Fruit fly (Drosophila melanogaster) whole organism, embryonic: ENCODE data around the gene Hr4.
A peak's percentile ranks its signal among the peaks of the same experiment; 100 is the strongest.

Source experiments
- ATbp ChIP-seq: fragments of 200-800 bp; sonication (Bioruptor generic); optimal IDR thresholded peaks from 2 replicates; lab custom pipeline; 2017; ENCODE audit warnings: missing biosample characterization, mild to moderate bottlenecking, missing genetic modification characterization, missing genetic modification reagents
- Aef1 ChIP-seq: fragments of 200-800 bp; sonication (Bioruptor generic); IDR thresholded peaks from 3 replicates; pipeline ENCODE4 v1.3.6; 2022; ENCODE audit warnings: missing biosample characterization, missing genetic modification characterization
- Awh ChIP-seq: fragments of 200-800 bp; sonication (Bioruptor generic); IDR thresholded peaks from 2 replicates; pipeline ENCODE4, ENCODE4 v1.3.6; 2022; ENCODE audit warnings: missing biosample characterization, missing genetic modification characterization
- CG10147 ChIP-seq: fragments of 200-800 bp; sonication (Bioruptor generic); optimal IDR thresholded peaks from 2 replicates; lab custom pipeline; 2019; ENCODE audit warnings: missing biosample characterization, mild to moderate bottlenecking, missing genetic modification characterization, moderate library complexity
- CG1024 ChIP-seq: fragments of 200-800 bp; sonication (Bioruptor generic); IDR thresholded peaks from 2 replicates; pipeline ENCODE4 v1.3.6; 2022; ENCODE audit warnings: missing biosample characterization, missing genetic modification characterization
- CG10565 ChIP-seq: fragments of 200-800 bp; sonication (Bioruptor generic); optimal IDR thresholded peaks from 3 replicates; lab custom pipeline; 2016; ENCODE audit warnings: missing biosample characterization, mild to moderate bottlenecking, missing genetic modification characterization
- CG11560 ChIP-seq: fragments of 200-800 bp; sonication (Bioruptor generic); IDR thresholded peaks from 3 replicates; pipeline ENCODE4 v1.3.6; 2022; ENCODE audit warnings: missing biosample characterization, missing genetic modification characterization
- CG11723 ChIP-seq: fragments of 200-800 bp; sonication (Bioruptor generic); optimal IDR thresholded peaks from 2 replicates; lab custom pipeline; 2017; ENCODE audit warnings: missing biosample characterization, mild to moderate bottlenecking, missing genetic modification characterization
- CG12219 ChIP-seq: fragments of 200-800 bp; sonication (Bioruptor generic); optimal IDR thresholded peaks from 3 replicates; lab custom pipeline; 2018; ENCODE audit warnings: missing biosample characterization, mild to moderate bottlenecking, missing genetic modification characterization
- CG13287 ChIP-seq: fragments of 200-800 bp; sonication (Bioruptor generic); IDR thresholded peaks from 2 replicates; pipeline ENCODE4 v1.3.6; 2022; ENCODE audit warnings: missing biosample characterization, missing genetic modification characterization; ENCODE audit not compliant: partially characterized antibody
- CG13894 ChIP-seq: fragments of 200-800 bp; sonication (Bioruptor generic); optimal IDR thresholded peaks from 3 replicates; lab custom pipeline; 2018; ENCODE audit warnings: missing biosample characterization, mild to moderate bottlenecking, missing genetic modification characterization, moderate library complexity
- CG15269 ChIP-seq: fragments of 200-800 bp; sonication (Bioruptor generic); optimal IDR thresholded peaks from 2 replicates; lab custom pipeline; 2018; ENCODE audit warnings: missing biosample characterization, mild to moderate bottlenecking, missing genetic modification characterization, moderate library complexity
- CG1647 ChIP-seq: fragments of 200-800 bp; sonication (Bioruptor generic); optimal IDR thresholded peaks from 3 replicates; lab custom pipeline; 2016; ENCODE audit warnings: missing biosample characterization, missing genetic modification characterization
- CG17385 ChIP-seq: fragments of 200-800 bp; sonication (Bioruptor generic); optimal IDR thresholded peaks from 3 replicates; lab custom pipeline; 2018; ENCODE audit warnings: missing biosample characterization, mild to moderate bottlenecking, missing genetic modification characterization
- CG1792 ChIP-seq: fragments of 200-800 bp; sonication (Bioruptor generic); optimal IDR thresholded peaks from 2 replicates; lab custom pipeline; 2016; ENCODE audit warnings: missing biosample characterization, missing genetic modification characterization
- CG18619 ChIP-seq: fragments of 200-800 bp; sonication (Bioruptor generic); optimal IDR thresholded peaks from 3 replicates; lab custom pipeline; 2017; ENCODE audit warnings: missing biosample characterization, mild to moderate bottlenecking, missing genetic modification characterization
- CG2712 ChIP-seq: fragments of 200-800 bp; optimal IDR thresholded peaks from 3 replicates; lab custom pipeline; 2019; ENCODE audit warnings: missing biosample characterization, mild to moderate bottlenecking, missing genetic modification characterization, moderate library complexity
- CG3065 ChIP-seq: fragments of 200-800 bp; sonication (Bioruptor generic); optimal IDR thresholded peaks from 2 replicates; lab custom pipeline; 2016; ENCODE audit warnings: missing biosample characterization, missing genetic modification characterization
- CG4707 ChIP-seq: fragments of 200-800 bp; sonication (Bioruptor generic); optimal IDR thresholded peaks from 2 replicates; lab custom pipeline; 2018; ENCODE audit warnings: missing biosample characterization, mild to moderate bottlenecking, missing genetic modification characterization, moderate library complexity
- CG4730 ChIP-seq: fragments of 200-800 bp; sonication (Bioruptor generic); IDR thresholded peaks from 2 replicates; pipeline ENCODE4 v1.3.6; 2022; ENCODE audit warnings: missing biosample characterization, missing genetic modification characterization
- CG4820 ChIP-seq: fragments of 200-800 bp; sonication (Bioruptor generic); optimal IDR thresholded peaks from 3 replicates; lab custom pipeline; 2016; ENCODE audit warnings: missing biosample characterization, missing genetic modification characterization
- CG8359 ChIP-seq: fragments of 200-800 bp; sonication (Bioruptor generic); optimal IDR thresholded peaks from 2 replicates; lab custom pipeline; 2017; ENCODE audit warnings: missing biosample characterization, mild to moderate bottlenecking, missing genetic modification characterization, borderline replicate concordance
- CG9817 ChIP-seq: fragments of 200-800 bp; sonication (Bioruptor generic); optimal IDR thresholded peaks from 2 replicates; lab custom pipeline; 2018; ENCODE audit warnings: missing biosample characterization, mild to moderate bottlenecking, missing genetic modification characterization, moderate library complexity
- CG9932 ChIP-seq: fragments of 200-800 bp; sonication (Bioruptor generic); IDR thresholded peaks from 2 replicates; pipeline ENCODE4 v1.3.6; 2022; ENCODE audit warnings: missing biosample characterization, missing genetic modification characterization
- Deaf1 ChIP-seq: fragments of 200-800 bp; optimal IDR thresholded peaks from 3 replicates; lab custom pipeline; 2019; ENCODE audit warnings: missing biosample characterization, mild to moderate bottlenecking, missing genetic modification characterization, moderate library complexity
- Dip3 ChIP-seq: fragments of 200-800 bp; sonication (Bioruptor generic); optimal IDR thresholded peaks from 3 replicates; lab custom pipeline; 2016; ENCODE audit warnings: missing biosample characterization, missing genetic modification characterization
- Drgx ChIP-seq: fragments of 200-800 bp; sonication (Bioruptor generic); IDR thresholded peaks from 2 replicates; pipeline ENCODE4 v1.3.6; 2022; ENCODE audit warnings: missing biosample characterization, missing genetic modification characterization
- Eip74EF ChIP-seq, 2 experiments: fragments of 200-800 bp in 1 of 2; fragments of >200 bp in 1 of 2; sonication (Bioruptor generic) in 1 of 2; optimal IDR thresholded peaks; 2 replicates each; lab custom pipeline; 2017 to 2019; ENCODE audit warnings: missing biosample characterization in 2 of 2, missing genetic modification characterization in 2 of 2, mild to moderate bottlenecking in 1 of 2, moderate library complexity in 1 of 2
- H15 ChIP-seq: fragments of 200-800 bp; sonication (Bioruptor generic); IDR thresholded peaks from 3 replicates; pipeline ENCODE4 v1.3.6; 2022; ENCODE audit warnings: missing biosample characterization, missing genetic modification characterization
- HLH54F ChIP-seq: fragments of 200-800 bp; sonication (Bioruptor generic); optimal IDR thresholded peaks from 3 replicates; lab custom pipeline; 2016; ENCODE audit warnings: missing biosample characterization, missing genetic modification characterization
- Hey ChIP-seq: fragments of 200-800 bp; sonication (Bioruptor generic); optimal IDR thresholded peaks from 3 replicates; lab custom pipeline; 2018; ENCODE audit warnings: missing biosample characterization, mild to moderate bottlenecking, missing genetic modification characterization
- Hmx ChIP-seq: fragments of 200-800 bp; sonication (Bioruptor generic); optimal IDR thresholded peaks from 2 replicates; lab custom pipeline; 2016; ENCODE audit warnings: missing biosample characterization, missing genetic modification characterization
- Lpt ChIP-seq: fragments of >200 bp; optimal IDR thresholded peaks from 2 replicates; lab custom pipeline; 2018; ENCODE audit warnings: missing biosample characterization, missing genetic modification characterization
- Myb ChIP-seq: fragments of 200-800 bp; sonication (Bioruptor generic); optimal IDR thresholded peaks from 2 replicates; lab custom pipeline; 2016; ENCODE audit warnings: missing biosample characterization, missing genetic modification characterization
- Nf-YA ChIP-seq: fragments of 200-800 bp; sonication (Bioruptor generic); IDR thresholded peaks from 2 replicates; pipeline ENCODE4 v1.3.6; 2022; ENCODE audit warnings: missing biosample characterization, missing genetic modification characterization
- Pdp1 ChIP-seq, 2 experiments: fragments of 200-800 bp; sonication (Bioruptor generic); optimal IDR thresholded peaks; 3 replicates each; lab custom pipeline; 2016; ENCODE audit warnings: missing biosample characterization in 2 of 2, missing genetic modification characterization in 2 of 2, mild to moderate bottlenecking in 1 of 2, moderate library complexity in 1 of 2
- Stat92E ChIP-seq, 3 experiments: fragments of >200 bp in 2 of 3; fragments of 200-800 bp in 1 of 3; sonication (Bioruptor generic) in 1 of 3; optimal IDR thresholded peaks; 2 replicates each; lab custom pipeline; 2017 to 2019; ENCODE audit warnings: missing biosample characterization in 3 of 3, missing genetic modification characterization in 3 of 3, mild to moderate bottlenecking in 1 of 3, moderate library complexity in 1 of 3
- Trl ChIP-seq, 3 experiments: fragments of >200 bp in 2 of 3; fragments of 200-800 bp in 1 of 3; sonication (Bioruptor generic) in 1 of 3; optimal IDR thresholded peaks; 2 replicates in 1 of 3; 3 replicates in 2 of 3; lab custom pipeline; 2016 to 2017; ENCODE audit warnings: missing biosample characterization in 1 of 3, missing genetic modification characterization in 1 of 3
- ash1 ChIP-seq: fragments of 200-800 bp; sonication (Bioruptor generic); optimal IDR thresholded peaks from 2 replicates; lab custom pipeline; 2018; ENCODE audit warnings: missing biosample characterization, mild to moderate bottlenecking, missing genetic modification characterization
- bbx ChIP-seq: fragments of 200-800 bp; sonication (Bioruptor generic); IDR thresholded peaks from 2 replicates; pipeline ENCODE4 v1.3.6; 2022; ENCODE audit warnings: missing biosample characterization, missing genetic modification characterization; ENCODE audit not compliant: partially characterized antibody
- cwo ChIP-seq: fragments of 200-800 bp; sonication (Bioruptor generic); optimal IDR thresholded peaks from 3 replicates; lab custom pipeline; 2017; ENCODE audit warnings: missing biosample characterization, missing genetic modification characterization, mild to moderate bottlenecking, moderate library complexity, missing genetic modification reagents
- dimm ChIP-seq: fragments of 200-800 bp; sonication (Bioruptor generic); IDR thresholded peaks from 2 replicates; pipeline ENCODE4 v1.3.6; 2022; ENCODE audit warnings: missing biosample characterization, missing genetic modification characterization
- gfzf ChIP-seq: fragments of 200-800 bp; sonication (Bioruptor generic); optimal IDR thresholded peaks from 2 replicates; lab custom pipeline; 2016; ENCODE audit warnings: missing biosample characterization, mild to moderate bottlenecking, missing genetic modification characterization, moderate library complexity
- gro ChIP-seq: fragments of 200-800 bp; sonication (Bioruptor generic); optimal IDR thresholded peaks from 2 replicates; lab custom pipeline; 2016; ENCODE audit warnings: missing biosample characterization, missing genetic modification characterization
- klu ChIP-seq: fragments of 200-800 bp; sonication (Bioruptor generic); IDR thresholded peaks from 2 replicates; pipeline ENCODE4 v1.3.6; 2022; ENCODE audit warnings: missing biosample characterization, missing genetic modification characterization
- knrl ChIP-seq: fragments of 200-800 bp; sonication (Bioruptor generic); IDR thresholded peaks from 3 replicates; pipeline ENCODE4 v1.3.6; 2022; ENCODE audit warnings: missing biosample characterization, missing genetic modification characterization; ENCODE audit not compliant: partially characterized antibody
- lbe ChIP-seq: fragments of 200-800 bp; sonication (Bioruptor generic); optimal IDR thresholded peaks from 2 replicates; lab custom pipeline; 2016; ENCODE audit warnings: missing biosample characterization, mild to moderate bottlenecking, missing genetic modification characterization
- lov ChIP-seq, 2 experiments: fragments of 200-800 bp in 1 of 2; fragments of >200 bp in 1 of 2; sonication (Bioruptor generic) in 1 of 2; IDR thresholded peaks in 1 of 2; optimal IDR thresholded peaks in 1 of 2; 2 replicates in 1 of 2; 3 replicates in 1 of 2; pipeline versions ENCODE4 v1.3.6 to Lab custom; 2017 to 2022; ENCODE audit warnings: missing biosample characterization in 1 of 2, missing genetic modification characterization in 1 of 2
- mirr ChIP-seq: fragments of 200-800 bp; sonication (Bioruptor generic); optimal IDR thresholded peaks from 3 replicates; lab custom pipeline; 2018; ENCODE audit warnings: missing biosample characterization, mild to moderate bottlenecking, missing genetic modification characterization
- otp ChIP-seq: fragments of 200-800 bp; sonication (Bioruptor generic); IDR thresholded peaks from 3 replicates; pipeline ENCODE4, ENCODE4 v1.3.6; 2022; ENCODE audit warnings: missing biosample characterization, missing genetic modification characterization

Gene Hr4

dm6 chrX:2036383-2036782 lies 94.6 kb downstream of the Hr4 start (continued):
- TF ChIP-seq lov (optimal IDR thresholded peaks at IDR 0.05; lab: Kevin White, UChicago) (no peak), lov (GFP tag; IDR thresholded peaks at IDR 0.05; lab: Robert Waterston, UW) (no peak), Stat92E (GFP tag; optimal IDR thresholded peaks at IDR 0.05; lab: Kevin White, UChicago) (no peak), CG9932 (GFP tag; lab: Robert Waterston, UW) (no peak), CG8359 (GFP tag; lab: Kevin White, UChicago) (no peak), CG2712 (tag; lab: Kevin White, UChicago) (no peak), ATbp (GFP tag; lab: Kevin White, UChicago) (no peak), Dip3 (GFP tag; lab: Kevin White, UChicago) (no peak), lbe (GFP tag; lab: Kevin White, UChicago) (no peak), CG4820 (GFP tag; lab: Kevin White, UChicago) (no peak), cwo (GFP tag; lab: Kevin White, UChicago) (peak; percentile 14), CG1024 (GFP tag; lab: Robert Waterston, UW) (no peak), otp (GFP tag; lab: Robert Waterston, UW) (no peak), CG9817 (tag; lab: Kevin White, UChicago) (no peak), knrl (GFP tag; lab: Robert Waterston, UW) (0 out of 3 replicates have a peak, but pooled peaks have one; percentile 25), CG18619 (GFP tag; lab: Kevin White, UChicago) (no peak), gfzf (GFP tag; lab: Kevin White, UChicago) (no peak), CG4730 (no peak), CG15269 (tag; lab: Kevin White, UChicago) (no peak), Awh (GFP tag; lab: Robert Waterston, UW) (no peak), Eip74EF (GFP tag; optimal IDR thresholded peaks at IDR 0.05; lab: Kevin White, UChicago) (no peak), CG11560 (tag; lab: Robert Waterston, UW) (no peak), CG10565 (GFP tag; lab: Kevin White, UChicago) (no peak), Trl (optimal IDR thresholded peaks at IDR 0.05; lab: Kevin White, UChicago) (no peak), Trl (GFP tag; optimal IDR thresholded peaks at IDR 0.05; lab: Kevin White, UChicago) (no peak), CG1647 (GFP tag; lab: Kevin White, UChicago) (no peak), Hey (tag; lab: Kevin White, UChicago) (no peak), HLH54F (GFP tag; lab: Kevin White, UChicago) (no peak), CG12219 (GFP tag; lab: Kevin White, UChicago) (no peak), Nf-YA (GFP tag; lab: Robert Waterston, UW) (no peak), Hmx (GFP tag; lab: Kevin White, UChicago) (no peak), CG13894 (tag; lab: Kevin White, UChicago) (no peak), Pdp1 (GFP tag; optimal IDR thresholded peaks at IDR 0.05; lab: Kevin White, UChicago) (no peak), bbx (GFP tag; lab: Robert Waterston, UW) (peak; percentile 41; the same call in 1 of the 2 replicates), Lpt (GFP tag; lab: Kevin White, UChicago) (no peak), dimm (no peak), CG11723 (GFP tag; lab: Kevin White, UChicago) (no peak), CG3065 (no peak), Drgx (peak; percentile 13; the same call in 1 of the 2 replicates), Myb (GFP tag; lab: Kevin White, UChicago) (no peak), Deaf1 (tag; lab: Kevin White, UChicago) (peak; percentile 98), Aef1 (GFP tag; lab: Robert Waterston, UW) (no peak), klu (GFP tag; lab: Robert Waterston, UW) (no peak), CG10147 (GFP tag; lab: Kevin White, UChicago) (no peak), CG1792 (GFP tag; lab: Kevin White, UChicago) (no peak), mirr (GFP tag; lab: Kevin White, UChicago) (no peak), ash1 (GFP tag; lab: Kevin White, UChicago) (no peak), CG17385 (GFP tag; lab: Kevin White, UChicago) (peak; percentile 32), gro (GFP tag; lab: Kevin White, UChicago) (no peak), CG13287 (peak; percentile 7; the same call in 1 of the 2 replicates), CG4707 (GFP tag; lab: Kevin White, UChicago) (no peak), H15 (GFP tag; lab: Robert Waterston, UW) (no peak)
